Worm (Caenorhabditis elegans) whole organism, late embryonic: Measurements from ENCODE around the gene Y45G12C.1.

Experiments used
- C08G9.2 ChIP-seq: sonication (generic microtip); optimal IDR thresholded peaks from 2 replicates; lab custom pipeline; 2016; ENCODE audit warnings: mild to moderate bottlenecking, missing genetic modification characterization, moderate library complexity, missing compliant biosample characterization
- C38D4.7 ChIP-seq: fragments of 200-800 bp; sonication (Bioruptor generic); optimal IDR thresholded peaks from 2 replicates; lab custom pipeline; 2018; ENCODE audit warnings: mild to moderate bottlenecking, missing genetic modification characterization, moderate library complexity, missing compliant biosample characterization
- F13H6.1 ChIP-seq: sonication (generic microtip); optimal IDR thresholded peaks from 2 replicates; lab custom pipeline; 2016; ENCODE audit warnings: missing genetic modification characterization, missing compliant biosample characterization
- K09A11.1 ChIP-seq: sonication (generic microtip); optimal IDR thresholded peaks from 2 replicates; lab custom pipeline; 2017; ENCODE audit warnings: antibody characterized with exemption, mild to moderate bottlenecking, missing genetic modification characterization, missing compliant biosample characterization; ENCODE audit not compliant: insufficient read depth
- T23F11.4 ChIP-seq: fragments of 200-800 bp; sonication (Bioruptor generic); optimal IDR thresholded peaks from 2 replicates; lab custom pipeline; 2018; ENCODE audit warnings: mild to moderate bottlenecking, missing genetic modification characterization, missing compliant biosample characterization
- Y22D7AL.16 ChIP-seq: sonication (generic microtip); optimal IDR thresholded peaks from 2 replicates; lab custom pipeline; 2016; ENCODE audit warnings: missing genetic modification characterization, missing compliant biosample characterization
- ama-1 ChIP-seq: fragments of 150-350 bp; optimal IDR thresholded peaks from 2 replicates; lab custom pipeline; 2014
- ceh-18 ChIP-seq: sonication (generic microtip); optimal IDR thresholded peaks from 2 replicates; lab custom pipeline; 2016; ENCODE audit warnings: missing genetic modification characterization, missing compliant biosample characterization
- ceh-19 ChIP-seq: fragments of 200-800 bp; sonication (Bioruptor generic); optimal IDR thresholded peaks from 2 replicates; lab custom pipeline; 2018; ENCODE audit warnings: mild to moderate bottlenecking, missing genetic modification characterization, missing compliant biosample characterization
- ceh-22 ChIP-seq: sonication (generic microtip); optimal IDR thresholded peaks from 2 replicates; lab custom pipeline; 2017; ENCODE audit warnings: missing biosample characterization, missing genetic modification characterization
- ceh-24 ChIP-seq: sonication (generic microtip); optimal IDR thresholded peaks from 2 replicates; lab custom pipeline; 2016; ENCODE audit warnings: mild to moderate bottlenecking, missing genetic modification characterization, missing compliant biosample characterization
- ceh-30 ChIP-seq: fragments of 150-350 bp; optimal IDR thresholded peaks from 2 replicates; lab custom pipeline; 2014; ENCODE audit warnings: missing biosample characterization, missing genetic modification characterization
- ceh-6 ChIP-seq: fragments of 200-800 bp; sonication (Bioruptor generic); optimal IDR thresholded peaks from 2 replicates; lab custom pipeline; 2018; ENCODE audit warnings: mild to moderate bottlenecking, missing genetic modification characterization, missing compliant biosample characterization
- dmd-4 ChIP-seq: sonication (generic microtip); optimal IDR thresholded peaks from 2 replicates; lab custom pipeline; 2016; ENCODE audit warnings: borderline replicate concordance, missing genetic modification characterization, missing compliant biosample characterization
- dve-1 ChIP-seq: sonication (generic microtip); optimal IDR thresholded peaks from 2 replicates; lab custom pipeline; 2017; ENCODE audit warnings: antibody characterized with exemption, mild to moderate bottlenecking, missing genetic modification characterization, missing compliant biosample characterization
- elt-4 ChIP-seq: sonication (generic microtip); optimal IDR thresholded peaks from 2 replicates; lab custom pipeline; 2016; ENCODE audit warnings: missing genetic modification characterization, missing compliant biosample characterization
- ets-4 ChIP-seq: sonication (generic microtip); optimal IDR thresholded peaks from 2 replicates; lab custom pipeline; 2016; ENCODE audit warnings: missing genetic modification characterization, missing compliant biosample characterization
- fax-1 ChIP-seq: sonication (generic microtip); optimal IDR thresholded peaks from 2 replicates; lab custom pipeline; 2016; ENCODE audit warnings: missing genotype, missing genetic modification characterization, missing compliant biosample characterization
- fkh-10 ChIP-seq: fragments of 150-350 bp; optimal IDR thresholded peaks from 2 replicates; lab custom pipeline; 2014; ENCODE audit warnings: missing biosample characterization, missing genetic modification reagents, missing genetic modification characterization
- fkh-6 ChIP-seq: sonication (generic microtip); optimal IDR thresholded peaks from 2 replicates; lab custom pipeline; 2016; ENCODE audit warnings: missing genetic modification characterization, missing compliant biosample characterization
- gmeb-2 ChIP-seq: sonication (generic microtip); optimal IDR thresholded peaks from 2 replicates; lab custom pipeline; 2016; ENCODE audit warnings: missing genetic modification characterization, inconsistent platforms, missing compliant biosample characterization
- hlh-13 ChIP-seq: fragments of 200-800 bp; sonication (Bioruptor generic); optimal IDR thresholded peaks from 2 replicates; lab custom pipeline; 2018; ENCODE audit warnings: mild to moderate bottlenecking, missing genetic modification characterization, missing compliant biosample characterization
- hlh-15 ChIP-seq: sonication (generic microtip); optimal IDR thresholded peaks from 2 replicates; lab custom pipeline; 2016; ENCODE audit warnings: missing genetic modification characterization, missing compliant biosample characterization
- hlh-30 ChIP-seq: sonication (generic microtip); optimal IDR thresholded peaks from 2 replicates; lab custom pipeline; 2017; ENCODE audit warnings: antibody characterized with exemption, missing genetic modification characterization, missing compliant biosample characterization; ENCODE audit not compliant: insufficient read depth
- hlh-6 ChIP-seq: sonication (generic microtip); optimal IDR thresholded peaks from 2 replicates; lab custom pipeline; 2016; ENCODE audit warnings: missing genotype, missing genetic modification characterization, missing compliant biosample characterization
- lim-6 ChIP-seq: sonication (generic microtip); optimal IDR thresholded peaks from 2 replicates; lab custom pipeline; 2016; ENCODE audit warnings: missing genetic modification characterization, missing compliant biosample characterization
- mec-3 ChIP-seq: sonication (generic microtip); optimal IDR thresholded peaks from 2 replicates; lab custom pipeline; 2016; ENCODE audit warnings: borderline replicate concordance, missing genetic modification characterization, missing compliant biosample characterization
- nhr-11 ChIP-seq: fragments of 150-350 bp; optimal IDR thresholded peaks from 2 replicates; lab custom pipeline; 2014; ENCODE audit warnings: missing biosample characterization, missing genetic modification characterization
- npax-4 ChIP-seq: sonication (generic microtip); optimal IDR thresholded peaks from 2 replicates; lab custom pipeline; 2016; ENCODE audit warnings: missing genetic modification characterization, missing compliant biosample characterization
- odd-2 ChIP-seq: sonication (generic microtip); optimal IDR thresholded peaks from 2 replicates; lab custom pipeline; 2017; ENCODE audit warnings: antibody characterized with exemption, mild to moderate bottlenecking, missing genetic modification characterization, missing compliant biosample characterization
- pax-1 ChIP-seq: fragments of 150-350 bp; optimal IDR thresholded peaks from 2 replicates; lab custom pipeline; 2014; ENCODE audit warnings: missing biosample characterization, missing genetic modification characterization
- pha-2 ChIP-seq: sonication (generic microtip); optimal IDR thresholded peaks from 2 replicates; lab custom pipeline; 2017; ENCODE audit warnings: mild to moderate bottlenecking, missing genetic modification characterization, missing compliant biosample characterization
- pha-4 ChIP-seq: fragments of 150-350 bp; optimal IDR thresholded peaks from 2 replicates; lab custom pipeline; 2018; ENCODE audit warnings: missing biosample characterization, missing genetic modification reagents, missing genetic modification characterization
- pqm-1 ChIP-seq: sonication (generic microtip); optimal IDR thresholded peaks from 2 replicates; lab custom pipeline; 2016; ENCODE audit warnings: missing genetic modification characterization, missing compliant biosample characterization
- pros-1 ChIP-seq: fragments of 150-350 bp; optimal IDR thresholded peaks from 2 replicates; lab custom pipeline; 2014; ENCODE audit warnings: missing biosample characterization, missing genetic modification reagents, missing genetic modification characterization
- syd-9 ChIP-seq: sonication (generic microtip); optimal IDR thresholded peaks from 2 replicates; lab custom pipeline; 2016; ENCODE audit warnings: mild to moderate bottlenecking, missing genetic modification characterization, moderate library complexity, missing compliant biosample characterization
- tbx-2 ChIP-seq: sonication (generic microtip); optimal IDR thresholded peaks from 2 replicates; lab custom pipeline; 2016; ENCODE audit warnings: missing genetic modification characterization, missing compliant biosample characterization
- tbx-7 ChIP-seq: sonication (generic microtip); optimal IDR thresholded peaks from 2 replicates; lab custom pipeline; 2016; ENCODE audit warnings: missing genotype, missing genetic modification characterization, missing compliant biosample characterization
- ttx-3 ChIP-seq: sonication (generic microtip); optimal IDR thresholded peaks from 2 replicates; lab custom pipeline; 2016; ENCODE audit warnings: missing genetic modification reagents, missing genetic modification characterization, missing compliant biosample characterization
- unc-86 ChIP-seq: sonication (generic microtip); optimal IDR thresholded peaks from 2 replicates; lab custom pipeline; 2016; ENCODE audit warnings: missing genetic modification characterization, missing compliant biosample characterization
- ztf-16 ChIP-seq: sonication (generic microtip); optimal IDR thresholded peaks from 2 replicates; lab custom pipeline; 2017; ENCODE audit warnings: missing genetic modification characterization, missing compliant biosample characterization

Y45G12C.1 gene

DNA sequence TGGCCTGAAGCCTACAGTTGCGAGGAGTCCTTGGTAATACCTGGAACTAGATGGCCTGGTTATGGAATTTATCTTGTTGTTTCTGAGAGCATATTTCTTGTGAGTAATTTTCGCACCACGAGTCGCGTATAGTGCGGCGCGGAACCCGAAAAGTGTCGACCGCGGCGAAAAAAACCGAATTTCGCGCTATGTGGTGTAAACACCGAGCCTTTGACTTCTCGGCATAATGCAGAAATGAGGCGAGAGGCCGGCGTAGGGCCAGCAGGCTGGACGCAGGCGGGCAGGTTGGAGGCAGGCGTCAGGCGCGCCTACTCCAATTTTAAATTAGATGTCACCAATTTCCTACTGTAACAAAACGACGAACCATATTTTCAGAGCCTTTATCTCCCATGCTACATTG is 10.2 kb downstream of the Y45G12C.1 start:
- TF ChIP-seq gmeb-2 (tag; lab: Kevin White, UChicago): no peak
- TF ChIP-seq pha-4: no peak
- TF ChIP-seq Y22D7AL.16 (tag; lab: Kevin White, UChicago): no peak
- TF ChIP-seq fkh-6: no peak
- TF ChIP-seq npax-4 (tag; lab: Kevin White, UChicago): no peak

DNA sequence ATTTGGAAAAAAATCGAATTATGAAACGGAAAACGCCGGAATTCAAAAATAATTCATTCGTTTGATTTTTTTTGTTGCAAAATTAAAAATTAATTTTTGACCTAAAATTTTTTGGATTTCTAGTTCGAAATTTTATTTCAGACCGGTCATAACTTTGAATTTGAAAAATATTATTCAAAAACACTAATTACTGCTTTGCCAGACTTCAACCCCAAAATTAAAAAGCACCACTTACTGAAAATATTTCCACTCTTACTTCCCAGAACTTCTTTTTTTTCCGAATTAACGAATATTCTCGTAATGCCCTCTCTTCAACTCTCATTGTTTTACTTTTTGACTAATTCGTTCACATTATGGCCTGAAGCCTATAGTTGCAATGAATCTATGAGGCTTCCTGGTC is 12.1 kb downstream of the Y45G12C.1 start, which contains the start of gene srt-4:
Gene srt-4 (plus strand): TSS at position 301 of the 400 bp plus-strand sequence.
- TF ChIP-seq ttx-3 (tag; lab: Kevin White, UChicago) (no peak), lim-6 (no peak), C38D4.7 (GFP tag; lab: Kevin White, UChicago) (no peak), nhr-11 (no peak), fkh-10 (no peak), ceh-19 (GFP tag; lab: Kevin White, UChicago) (no peak), pax-1 (tag; lab: Kevin White, UChicago) (no peak), pha-4 (no peak), hlh-30 (no peak), fax-1 (tag; lab: Kevin White, UChicago) (no peak)

DNA sequence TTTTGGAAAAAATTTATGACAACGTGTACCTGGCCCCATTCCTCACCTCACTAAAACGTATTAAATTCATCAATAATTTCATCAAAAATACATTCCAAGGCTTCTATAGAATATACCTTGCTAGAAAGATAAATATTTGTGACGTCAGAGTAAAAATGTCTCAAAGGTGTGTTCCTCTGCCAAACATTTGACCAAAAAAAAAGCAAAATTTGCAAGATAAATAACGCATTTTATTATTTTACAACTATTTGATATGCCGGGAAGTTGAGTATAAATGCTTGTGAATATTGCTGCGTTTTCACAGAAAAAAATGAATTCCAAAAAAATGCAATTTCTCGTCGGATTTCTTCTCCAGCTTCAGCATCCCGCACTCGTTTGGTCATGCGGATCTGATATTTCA is 15.1 kb downstream of the Y45G12C.1 start, which contains the start of gene C29G2.3:
Gene C29G2.3 (plus strand): TSS at position 301 of the 400 bp plus-strand sequence.
- TF ChIP-seq odd-2: no peak
- no peak for TF ChIP-seq T23F11.4 (GFP tag; lab: Kevin White, UChicago)
- TF ChIP-seq C38D4.7 (GFP tag; lab: Kevin White, UChicago): no peak
- TF ChIP-seq elt-4 (tag; lab: Kevin White, UChicago): no peak
- no peak for TF ChIP-seq pha-2 (tag; lab: Kevin White, UChicago)
- TF ChIP-seq ztf-16 (tag; lab: Kevin White, UChicago): no peak
- no peak for TF ChIP-seq F13H6.1 (tag; lab: Kevin White, UChicago)
- TF ChIP-seq ama-1: no peak
- TF ChIP-seq pqm-1 (tag; lab: Kevin White, UChicago): no peak
- no peak for TF ChIP-seq ceh-30 (tag; lab: Kevin White, UChicago)
- no peak for TF ChIP-seq ets-4
- TF ChIP-seq hlh-13 (GFP tag; lab: Kevin White, UChicago): no peak
- no peak for TF ChIP-seq ceh-6
- no peak for TF ChIP-seq ceh-24 (tag; lab: Kevin White, UChicago)
- TF ChIP-seq npax-4 (tag; lab: Kevin White, UChicago): no peak
- TF ChIP-seq ttx-3 (tag; lab: Kevin White, UChicago): no peak
- no peak for TF ChIP-seq hlh-30
- no peak for TF ChIP-seq ceh-19 (GFP tag; lab: Kevin White, UChicago)
- no peak for TF ChIP-seq ceh-22 (tag; lab: Kevin White, UChicago)

DNA sequence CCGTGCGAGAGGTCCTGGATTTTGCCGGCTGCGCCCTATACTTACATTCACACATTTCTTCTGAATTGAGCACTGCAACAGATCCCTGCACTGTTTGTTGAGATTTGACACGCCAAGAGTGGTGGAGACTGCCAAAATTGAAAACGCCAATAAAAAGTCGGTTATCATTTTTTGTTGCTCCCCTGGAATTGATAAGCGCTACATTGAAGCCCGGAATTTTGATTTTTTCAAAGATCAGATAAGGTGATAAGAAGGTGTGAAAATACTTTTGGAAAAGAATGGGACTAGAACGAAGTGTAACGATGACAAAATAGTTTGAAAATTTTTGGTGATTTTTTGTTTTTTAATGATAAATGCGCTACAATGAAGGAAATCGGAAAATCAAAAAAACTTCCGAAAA is 20.2 kb downstream of the Y45G12C.1 start, which contains the start of gene C29G2.6:
Gene C29G2.6 (minus strand): TSS at position 182 of the 400 bp plus-strand sequence.
- no peak for TF ChIP-seq ceh-18 (tag; lab: Kevin White, UChicago)
- TF ChIP-seq pha-4: no peak
- TF ChIP-seq dmd-4: no peak
- TF ChIP-seq tbx-7 (tag; lab: Kevin White, UChicago): no peak
- TF ChIP-seq tbx-2 (tag; lab: Kevin White, UChicago): no peak
- no peak for TF ChIP-seq syd-9 (tag; lab: Kevin White, UChicago)
- TF ChIP-seq fkh-10: no peak
- no peak for TF ChIP-seq hlh-6 (tag; lab: Kevin White, UChicago)
- TF ChIP-seq hlh-30: no peak
- TF ChIP-seq unc-86: no peak
- TF ChIP-seq fax-1 (tag; lab: Kevin White, UChicago): no peak
- no peak for TF ChIP-seq pros-1
- TF ChIP-seq dve-1 (tag; lab: Kevin White, UChicago): no peak
- TF ChIP-seq mec-3: no peak
- no peak for TF ChIP-seq C08G9.2
- TF ChIP-seq K09A11.1 (tag; lab: Kevin White, UChicago): no peak
- no peak for TF ChIP-seq hlh-15
- TF ChIP-seq, all 69 proteins: peak for 0
